Worm (Caenorhabditis elegans) whole organism, late embryonic: Measurements from ENCODE around the gene mtm-5.

ENCODE experiments used
- F13H6.1 ChIP-seq: sonication (generic microtip); optimal IDR thresholded peaks from 2 replicates; lab custom pipeline; 2016; ENCODE audit warnings: missing genetic modification characterization, missing compliant biosample characterization
- ceh-31 ChIP-seq: sonication (generic microtip); optimal IDR thresholded peaks from 2 replicates; lab custom pipeline; 2016; ENCODE audit warnings: missing genetic modification characterization, missing compliant biosample characterization
- che-1 ChIP-seq: sonication (generic microtip); optimal IDR thresholded peaks from 2 replicates; lab custom pipeline; 2016; ENCODE audit warnings: mild to moderate bottlenecking, missing genetic modification characterization, missing compliant biosample characterization
- hlh-8 ChIP-seq: sonication (generic microtip); optimal IDR thresholded peaks from 2 replicates; lab custom pipeline; 2016; ENCODE audit warnings: missing genotype, missing genetic modification characterization, missing compliant biosample characterization
- mec-3 ChIP-seq: sonication (generic microtip); optimal IDR thresholded peaks from 2 replicates; lab custom pipeline; 2016; ENCODE audit warnings: borderline replicate concordance, missing genetic modification characterization, missing compliant biosample characterization
- nhr-11 ChIP-seq: fragments of 150-350 bp; optimal IDR thresholded peaks from 2 replicates; lab custom pipeline; 2014; ENCODE audit warnings: missing biosample characterization, missing genetic modification characterization
- pha-4 ChIP-seq: fragments of 150-350 bp; optimal IDR thresholded peaks from 2 replicates; lab custom pipeline; 2018; ENCODE audit warnings: missing biosample characterization, missing genetic modification reagents, missing genetic modification characterization
- pqm-1 ChIP-seq: sonication (generic microtip); optimal IDR thresholded peaks from 2 replicates; lab custom pipeline; 2016; ENCODE audit warnings: missing genetic modification characterization, missing compliant biosample characterization
- ref-2 ChIP-seq: sonication (generic microtip); optimal IDR thresholded peaks from 2 replicates; lab custom pipeline; 2016; ENCODE audit warnings: missing genetic modification characterization, missing compliant biosample characterization

- TF ChIP-seq mec-3 (tag; lab: Kevin White, UChicago), result no peak
- TF ChIP-seq F13H6.1, result no peak
- no peak for TF ChIP-seq pqm-1
- no peak for TF ChIP-seq nhr-11
- no peak for TF ChIP-seq ref-2
- TF ChIP-seq pha-4 (tag; lab: Kevin White, UChicago), result no peak
- TF ChIP-seq ceh-31 (tag; lab: Kevin White, UChicago), result no peak
- no peak for TF ChIP-seq che-1 (tag; lab: Kevin White, UChicago)
- no peak for TF ChIP-seq hlh-8 (tag; lab: Kevin White, UChicago)
Measured at ce11 chrX:5207819-5208218, 35.4 kb downstream of the mtm-5 start.
